Worm (Caenorhabditis elegans) whole organism, midembryonic: ENCODE data around the gene gnrr-5.

Experiments used
- T22C8.4 ChIP-seq: fragments of 200-800 bp; sonication (Bioruptor generic); IDR thresholded peaks from 2 replicates; pipeline ENCODE4 v1.3.6; 2022; ENCODE audit warnings: missing genetic modification characterization, missing compliant biosample characterization
- cog-1 ChIP-seq: sonication (generic microtip); optimal IDR thresholded peaks from 2 replicates; lab custom pipeline; 2016; ENCODE audit warnings: missing genetic modification characterization, missing compliant biosample characterization
- flt-1 ChIP-seq: fragments of 200-800 bp; sonication (Bioruptor generic); IDR thresholded peaks from 2 replicates; pipeline ENCODE4 v1.3.6; 2022; ENCODE audit warnings: missing genetic modification characterization, missing compliant biosample characterization
- klf-2 ChIP-seq: fragments of 200-800 bp; sonication (Bioruptor generic); conservative IDR thresholded peaks from 2 replicates; pipeline ENCODE4 v1.3.6; 2022; ENCODE audit warnings: missing genetic modification reagents, missing genetic modification characterization, missing compliant biosample characterization
- med-1 ChIP-seq: sonication (generic microtip); optimal IDR thresholded peaks from 2 replicates; lab custom pipeline; 2017; ENCODE audit warnings: missing genetic modification characterization, mild to moderate bottlenecking, missing compliant biosample characterization, antibody characterized with exemption, missing genetic modification reagents; ENCODE audit not compliant: insufficient read depth
- ref-1 ChIP-seq: fragments of 200-800 bp; sonication (Bioruptor generic); conservative IDR thresholded peaks from 2 replicates; pipeline ENCODE4 v1.3.6; 2022; ENCODE audit warnings: missing genetic modification reagents, missing genetic modification characterization, missing compliant biosample characterization
- tab-1 ChIP-seq: fragments of 200-800 bp; sonication (Bioruptor generic); IDR thresholded peaks from 2 replicates; pipeline ENCODE4 v1.3.6; 2022; ENCODE audit warnings: missing genetic modification characterization, missing compliant biosample characterization
- ztf-23 ChIP-seq: fragments of 200-800 bp; sonication (Bioruptor generic); IDR thresholded peaks from 2 replicates; pipeline ENCODE4 v1.3.6; 2022; ENCODE audit warnings: missing genetic modification reagents, missing genetic modification characterization, missing compliant biosample characterization
- ztf-29 ChIP-seq: fragments of 200-800 bp; sonication (Bioruptor generic); IDR thresholded peaks from 2 replicates; pipeline ENCODE4 v1.3.6; 2022; ENCODE audit warnings: missing genetic modification reagents, missing genetic modification characterization, missing compliant biosample characterization

ce11 chrV:4447637-4448036 is 6.9 kb downstream of the gnrr-5 start:
- TF ChIP-seq flt-1 (GFP tag; lab: Robert Waterston, UW) (no peak), tab-1 (GFP tag; lab: Robert Waterston, UW) (no peak), med-1 (GFP tag; lab: Kevin White, UChicago) (no peak), ztf-23 (GFP tag; lab: Robert Waterston, UW) (no peak), klf-2 (GFP tag; lab: Robert Waterston, UW) (no peak), cog-1 (tag; lab: Kevin White, UChicago) (no peak), ztf-29 (GFP tag; lab: Robert Waterston, UW) (no peak), T22C8.4 (GFP tag; lab: Robert Waterston, UW) (no peak), ref-1 (GFP tag; lab: Robert Waterston, UW) (no peak)
